Worm (Caenorhabditis elegans) whole organism, L3 larva: Measurements from ENCODE around the gene Y49E10.10.

Experiments used
- R02D3.7 ChIP-seq: fragments of 150-350 bp; optimal IDR thresholded peaks from 2 replicates; lab custom pipeline; 2014; ENCODE audit warnings: missing biosample characterization, missing genetic modification characterization
- ama-1 ChIP-seq: fragments of 150-350 bp; optimal IDR thresholded peaks from 2 replicates; lab custom pipeline; 2018
- fkh-10 ChIP-seq: sonication (generic microtip); optimal IDR thresholded peaks from 2 replicates; lab custom pipeline; 2017; ENCODE audit warnings: missing biosample characterization, missing genetic modification reagents, missing genetic modification characterization
- nfya-1 ChIP-seq: sonication (generic microtip); optimal IDR thresholded peaks from 2 replicates; lab custom pipeline; 2017; ENCODE audit warnings: missing genetic modification characterization, mild to moderate bottlenecking, missing compliant biosample characterization, antibody characterized with exemption, moderate library complexity; ENCODE audit not compliant: insufficient read depth
- nhr-23 ChIP-seq: fragments of 150-350 bp; optimal IDR thresholded peaks from 2 replicates; lab custom pipeline; 2014; ENCODE audit warnings: missing biosample characterization, missing genetic modification reagents, missing genetic modification characterization
- pha-4 ChIP-seq: fragments of 150-350 bp; optimal IDR thresholded peaks from 2 replicates; lab custom pipeline; 2014; ENCODE audit warnings: missing biosample characterization, missing genetic modification reagents, missing genetic modification characterization
- skn-1 ChIP-seq: fragments of 150-350 bp; optimal IDR thresholded peaks from 2 replicates; lab custom pipeline; 2014; ENCODE audit warnings: missing biosample characterization, missing genetic modification characterization
- snpc-4 ChIP-seq: fragments of 150-350 bp; optimal IDR thresholded peaks from 2 replicates; lab custom pipeline; 2014; ENCODE audit warnings: missing biosample characterization, missing genetic modification characterization
- unc-39 ChIP-seq: sonication (generic microtip); optimal IDR thresholded peaks from 4 replicates; lab custom pipeline; 2017; ENCODE audit warnings: missing biosample characterization, missing genetic modification characterization
- ztf-11 ChIP-seq: fragments of 150-350 bp; optimal IDR thresholded peaks from 2 replicates; lab custom pipeline; 2014; ENCODE audit warnings: missing biosample characterization, missing genetic modification characterization

DNA sequence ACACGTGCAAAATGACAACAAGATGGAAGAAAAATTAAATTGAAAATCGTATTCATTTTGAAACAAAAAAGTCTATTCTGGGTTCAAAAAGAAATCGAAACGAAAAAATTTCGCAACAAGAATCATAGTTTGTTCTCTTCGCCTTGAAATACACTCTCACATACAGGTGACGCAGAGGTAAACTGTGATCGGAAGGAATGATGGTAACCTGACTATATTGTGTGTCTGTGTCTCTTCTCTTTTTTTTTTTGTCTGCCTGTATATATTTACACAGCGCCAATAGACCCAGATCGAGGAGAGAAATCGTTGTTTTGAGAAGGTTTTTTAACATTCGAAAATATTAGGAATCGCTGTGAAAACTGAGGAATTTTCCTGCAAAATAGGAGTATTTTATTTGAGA lies 28.8 kb downstream of the Y49E10.10 start:
- TF ChIP-seq fkh-10 (GFP tag; lab: Kevin White, UChicago): no peak
- TF ChIP-seq snpc-4: peak; percentile 42
- TF ChIP-seq pha-4: peak; percentile 97
- no peak for TF ChIP-seq ztf-11 (tag; lab: Kevin White, UChicago)
- TF ChIP-seq nhr-23 (tag; lab: Kevin White, UChicago): no peak
- TF ChIP-seq ama-1 (lab: Kevin White, UChicago): no peak
- TF ChIP-seq R02D3.7 (tag; lab: Kevin White, UChicago): no peak
- no peak for TF ChIP-seq skn-1 (tag; lab: Kevin White, UChicago)
- no peak for TF ChIP-seq unc-39 (tag; lab: Kevin White, UChicago)
- peak; percentile 15 for TF ChIP-seq nfya-1 (tag; lab: Kevin White, UChicago)
